Worm (Caenorhabditis elegans) whole organism, L3 larva: ENCODE measurements around the gene best-1.

Source experiments
- ZK546.5 ChIP-seq: sonication (generic microtip); optimal IDR thresholded peaks from 2 replicates; lab custom pipeline; 2017; ENCODE audit warnings: missing biosample characterization, missing genetic modification characterization
- aly-2 ChIP-seq: fragments of 150-350 bp; optimal IDR thresholded peaks from 2 replicates; lab custom pipeline; 2014; ENCODE audit warnings: missing biosample characterization, missing genetic modification characterization
- ama-1 ChIP-seq: fragments of 150-350 bp; optimal IDR thresholded peaks from 2 replicates; lab custom pipeline; 2018
- ceh-28 ChIP-seq: fragments of 150-350 bp; optimal IDR thresholded peaks from 2 replicates; lab custom pipeline; 2014; ENCODE audit warnings: missing biosample characterization, missing genetic modification reagents, missing genetic modification characterization
- ceh-82 ChIP-seq: fragments of 150-350 bp; optimal IDR thresholded peaks from 2 replicates; lab custom pipeline; 2014; ENCODE audit warnings: missing biosample characterization, missing genetic modification characterization
- ceh-9 ChIP-seq: sonication (generic microtip); optimal IDR thresholded peaks from 2 replicates; lab custom pipeline; 2018; ENCODE audit warnings: missing biosample characterization, missing genetic modification characterization
- daf-12 ChIP-seq: fragments of 150-350 bp; optimal IDR thresholded peaks from 2 replicates; lab custom pipeline; 2014; ENCODE audit warnings: missing biosample characterization, missing genetic modification reagents, missing genetic modification characterization
- egl-27 ChIP-seq: sonication (generic microtip); optimal IDR thresholded peaks from 4 replicates; lab custom pipeline; 2017; ENCODE audit warnings: missing biosample characterization, missing genetic modification reagents, missing genetic modification characterization
- egl-5 ChIP-seq: fragments of 150-350 bp; optimal IDR thresholded peaks from 2 replicates; lab custom pipeline; 2017; ENCODE audit warnings: missing biosample characterization, missing genetic modification reagents, missing genetic modification characterization, inconsistent platforms
- elt-1 ChIP-seq: fragments of 150-350 bp; optimal IDR thresholded peaks from 2 replicates; lab custom pipeline; 2014; ENCODE audit warnings: missing biosample characterization, missing genetic modification characterization
- elt-2 ChIP-seq: sonication (generic microtip); optimal IDR thresholded peaks from 2 replicates; lab custom pipeline; 2016; ENCODE audit warnings: missing genetic modification reagents, mild to moderate bottlenecking, missing genetic modification characterization, missing compliant biosample characterization
- elt-3 ChIP-seq, 3 experiments: fragments of 150-350 bp in 1 of 3; sonication (generic microtip) in 2 of 3; optimal IDR thresholded peaks; 2 replicates in 2 of 3; 4 replicates in 1 of 3; lab custom pipeline; 2014 to 2017; ENCODE audit warnings: missing biosample characterization in 3 of 3, missing genetic modification characterization in 3 of 3
- fkh-10 ChIP-seq: sonication (generic microtip); optimal IDR thresholded peaks from 2 replicates; lab custom pipeline; 2017; ENCODE audit warnings: missing biosample characterization, missing genetic modification reagents, missing genetic modification characterization
- fkh-2 ChIP-seq: fragments of 150-350 bp; optimal IDR thresholded peaks from 2 replicates; lab custom pipeline; 2014; ENCODE audit warnings: missing biosample characterization, missing genetic modification reagents, missing genetic modification characterization
- fos-1 ChIP-seq: fragments of 150-350 bp; optimal IDR thresholded peaks from 2 replicates; lab custom pipeline; 2014; ENCODE audit warnings: missing biosample characterization, missing genetic modification characterization
- jun-1 ChIP-seq: fragments of 150-350 bp; optimal IDR thresholded peaks from 2 replicates; lab custom pipeline; 2014; ENCODE audit warnings: missing biosample characterization, missing genetic modification reagents, missing genetic modification characterization
- lin-15B ChIP-seq: fragments of 150-350 bp; optimal IDR thresholded peaks from 2 replicates; lab custom pipeline; 2014; ENCODE audit warnings: missing biosample characterization, missing genetic modification characterization
- lin-39 ChIP-seq: fragments of 150-350 bp; optimal IDR thresholded peaks from 2 replicates; lab custom pipeline; 2018; ENCODE audit warnings: missing biosample characterization, missing genetic modification reagents, missing genetic modification characterization
- lsy-12 ChIP-seq: sonication (generic microtip); optimal IDR thresholded peaks from 2 replicates; lab custom pipeline; 2016; ENCODE audit warnings: mild to moderate bottlenecking, missing genetic modification characterization, missing compliant biosample characterization
- mdl-1 ChIP-seq: fragments of 150-350 bp; optimal IDR thresholded peaks from 2 replicates; lab custom pipeline; 2014; ENCODE audit warnings: missing biosample characterization, missing genetic modification characterization
- mml-1 ChIP-seq: fragments of 150-350 bp; sonication (generic microtip); optimal IDR thresholded peaks from 3 replicates; lab custom pipeline; 2014; ENCODE audit warnings: missing biosample characterization, missing genetic modification characterization
- nhr-11 ChIP-seq: fragments of 150-350 bp; optimal IDR thresholded peaks from 2 replicates; lab custom pipeline; 2014; ENCODE audit warnings: missing biosample characterization, missing genetic modification characterization
- nhr-237 ChIP-seq: fragments of 150-350 bp; optimal IDR thresholded peaks from 2 replicates; lab custom pipeline; 2014; ENCODE audit warnings: missing biosample characterization, missing genetic modification characterization
- nhr-25 ChIP-seq: sonication (generic microtip); optimal IDR thresholded peaks from 2 replicates; lab custom pipeline; 2017; ENCODE audit warnings: missing biosample characterization, missing genetic modification characterization
- nhr-28 ChIP-seq: fragments of 150-350 bp; optimal IDR thresholded peaks from 2 replicates; lab custom pipeline; 2014; ENCODE audit warnings: missing biosample characterization, missing genetic modification characterization
- nhr-43 ChIP-seq: sonication (generic microtip); optimal IDR thresholded peaks from 2 replicates; lab custom pipeline; 2016; ENCODE audit warnings: mild to moderate bottlenecking, missing genetic modification characterization, missing compliant biosample characterization; ENCODE audit not compliant: poor library complexity, severe bottlenecking
- nhr-67 ChIP-seq: fragments of 150-350 bp; optimal IDR thresholded peaks from 2 replicates; lab custom pipeline; 2014; ENCODE audit warnings: missing biosample characterization, missing genetic modification characterization
- nhr-76 ChIP-seq: fragments of 150-350 bp; sonication (generic microtip); optimal IDR thresholded peaks from 5 replicates; lab custom pipeline; 2014; ENCODE audit warnings: missing biosample characterization, missing genetic modification characterization
- nhr-77 ChIP-seq: fragments of 150-350 bp; optimal IDR thresholded peaks from 2 replicates; lab custom pipeline; 2014; ENCODE audit warnings: missing biosample characterization, missing genetic modification characterization
- pha-4 ChIP-seq: fragments of 150-350 bp; optimal IDR thresholded peaks from 2 replicates; lab custom pipeline; 2014; ENCODE audit warnings: missing biosample characterization, missing genetic modification reagents, missing genetic modification characterization
- pqm-1 ChIP-seq: fragments of 150-350 bp; optimal IDR thresholded peaks from 2 replicates; lab custom pipeline; 2017; ENCODE audit warnings: missing biosample characterization, missing genetic modification characterization, inconsistent platforms
- sea-2 ChIP-seq: fragments of 150-350 bp; sonication (generic microtip); optimal IDR thresholded peaks from 4 replicates; lab custom pipeline; 2014; ENCODE audit warnings: missing biosample characterization, missing genetic modification reagents, missing genetic modification characterization
- snpc-4 ChIP-seq: fragments of 150-350 bp; optimal IDR thresholded peaks from 2 replicates; lab custom pipeline; 2014; ENCODE audit warnings: missing biosample characterization, missing genetic modification characterization
- tbx-2 ChIP-seq: sonication (generic microtip); optimal IDR thresholded peaks from 2 replicates; lab custom pipeline; 2016; ENCODE audit warnings: mild to moderate bottlenecking, missing genetic modification characterization, missing compliant biosample characterization
- unc-39 ChIP-seq: sonication (generic microtip); optimal IDR thresholded peaks from 4 replicates; lab custom pipeline; 2017; ENCODE audit warnings: missing biosample characterization, missing genetic modification characterization
- zag-1 ChIP-seq: fragments of 150-350 bp; optimal IDR thresholded peaks from 2 replicates; lab custom pipeline; 2014; ENCODE audit warnings: missing biosample characterization, missing genetic modification characterization
- ztf-4 ChIP-seq: fragments of 150-350 bp; optimal IDR thresholded peaks from 2 replicates; lab custom pipeline; 2014; ENCODE audit warnings: missing biosample characterization, missing genetic modification characterization

The best-1 gene

DNA sequence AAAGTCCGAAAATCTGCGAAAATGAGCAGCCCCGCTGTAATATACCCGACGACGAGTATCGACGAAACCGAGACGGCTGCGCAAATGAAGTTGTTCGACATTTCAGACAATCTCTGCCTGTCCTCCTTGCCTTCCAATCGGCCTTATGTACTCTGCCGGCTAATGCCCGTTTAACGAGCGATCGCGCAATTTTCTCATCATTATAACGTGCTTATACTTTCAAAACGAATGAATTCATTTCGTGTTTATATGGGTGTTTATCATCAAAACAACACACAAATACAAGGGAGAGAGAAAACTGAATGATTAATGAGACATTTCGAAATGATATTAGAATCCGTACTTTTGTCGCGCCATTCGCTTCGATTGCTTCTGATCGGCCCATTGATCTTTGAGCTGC, 18.6 kb downstream of the best-1 start, which contains the start of gene col-132:
TSS of gene col-132 (minus strand) at position 101 of the 400 bp plus-strand sequence.
- TF ChIP-seq ceh-82 (tag; lab: Kevin White, UChicago) = no peak
- no peak for TF ChIP-seq unc-39 (tag; lab: Kevin White, UChicago)
- TF ChIP-seq fkh-2 (tag; lab: Kevin White, UChicago) = no peak
- TF ChIP-seq sea-2 (GFP tag; lab: Kevin White, UChicago) = no peak
- no peak for TF ChIP-seq nhr-77 (tag; lab: Kevin White, UChicago)
- no peak for TF ChIP-seq nhr-25
- TF ChIP-seq pqm-1 (tag; lab: Kevin White, UChicago) = no peak
- no peak for TF ChIP-seq pha-4 (tag; lab: Kevin White, UChicago)
- TF ChIP-seq lin-39 (tag; lab: Kevin White, UChicago) = no peak
- TF ChIP-seq jun-1 (tag; lab: Kevin White, UChicago) = no peak
- no peak for TF ChIP-seq lin-15B (tag; lab: Kevin White, UChicago)
- no peak for TF ChIP-seq fkh-10
- TF ChIP-seq fos-1 = no peak
- no peak for TF ChIP-seq mml-1 (tag; lab: Kevin White, UChicago)
- TF ChIP-seq ztf-4 (tag; lab: Kevin White, UChicago) = no peak
- TF ChIP-seq nhr-28 (tag; lab: Kevin White, UChicago) = no peak

ce11 chrIV:13089671-13090242, 19.8 kb downstream of the best-1 start:
- TF ChIP-seq ceh-28 (tag; lab: Kevin White, UChicago) (no peak), mml-1 (tag; lab: Kevin White, UChicago) (no peak), nhr-77 (tag; lab: Kevin White, UChicago) (no peak), elt-1 (tag; lab: Kevin White, UChicago) (no peak), elt-3 (tag; optimal IDR thresholded peaks at IDR 0.05; lab: Kevin White, UChicago) (no peak), fos-1 (no peak), lin-39 (tag; lab: Kevin White, UChicago) (no peak)

ce11 chrIV:13086705-13087104, 22.9 kb downstream of the best-1 start, which contains the start of gene spin-2:
Gene spin-2 (plus strand): TSS chrIV:13087005.
- no peak for TF ChIP-seq daf-12

- TF ChIP-seq ceh-9 (tag; lab: Kevin White, UChicago) (no peak), pha-4 (tag; lab: Kevin White, UChicago) (peak; percentile 17)
Observed at ce11 chrIV:13085675-13086074, 23.9 kb downstream of the best-1 start.

DNA sequence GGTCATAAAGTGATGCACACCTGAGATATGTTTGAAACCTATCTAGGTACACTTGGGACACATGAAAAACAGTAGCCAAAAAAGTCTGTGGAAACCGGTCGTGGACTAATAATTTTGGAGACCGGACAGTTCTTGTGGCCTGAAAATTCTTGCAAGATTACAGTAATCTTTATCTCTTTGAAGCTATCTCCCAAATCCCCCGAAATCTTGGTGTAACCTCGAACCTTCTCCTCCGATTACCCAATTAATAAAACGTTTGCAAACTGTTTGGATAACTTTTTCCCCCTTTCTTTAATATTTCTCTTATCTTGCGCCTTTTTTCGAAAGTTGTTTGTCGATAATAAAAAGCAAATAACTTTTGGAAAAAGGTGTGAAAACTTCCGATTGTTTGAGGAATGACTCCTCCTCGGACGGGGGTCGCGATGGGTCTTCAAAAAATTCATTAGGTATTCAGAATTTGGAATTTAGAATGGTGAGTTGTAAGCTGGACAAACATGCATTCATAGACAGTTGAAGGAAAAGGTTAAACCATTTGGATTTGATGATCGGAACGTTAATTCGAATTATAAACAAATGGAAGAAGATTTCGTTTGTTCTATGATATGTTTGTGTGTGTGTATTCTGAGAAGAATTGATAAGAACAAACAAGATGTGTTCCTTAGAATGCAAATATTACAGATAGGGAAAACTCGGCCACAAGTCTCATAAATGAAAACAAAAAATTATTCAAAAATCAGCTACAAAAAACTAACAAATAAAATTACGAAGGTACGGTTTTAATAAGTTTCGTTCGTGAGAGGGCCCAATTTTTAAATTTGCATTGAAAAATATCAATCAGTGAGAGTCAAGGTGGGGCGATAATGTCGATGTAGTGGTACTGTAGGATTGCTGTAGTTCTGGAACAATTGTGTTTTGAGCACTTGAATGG, 26.5 kb downstream of the best-1 start:
- TF ChIP-seq mdl-1 (no peak), daf-12 (no peak), aly-2 (tag; lab: Kevin White, UChicago) (no peak), mml-1 (tag; lab: Kevin White, UChicago) (no peak), snpc-4 (tag; lab: Kevin White, UChicago) (no peak), fkh-10 (no peak), nhr-43 (tag; lab: Kevin White, UChicago) (peak; percentile 82), elt-3 (tag; optimal IDR thresholded peaks at IDR 0.05; lab: Kevin White, UChicago) (peak in 1 of 3 experiments; percentile 38), elt-1 (tag; lab: Kevin White, UChicago) (no peak), nhr-77 (tag; lab: Kevin White, UChicago) (no peak), nhr-11 (tag; lab: Kevin White, UChicago) (no peak), ceh-28 (tag; lab: Kevin White, UChicago) (no peak), nhr-67 (tag; lab: Kevin White, UChicago) (no peak), fos-1 (no peak), ceh-9 (tag; lab: Kevin White, UChicago) (no peak), elt-2 (no peak), ZK546.5 (tag; lab: Kevin White, UChicago) (no peak), ztf-4 (tag; lab: Kevin White, UChicago) (peak; percentile 55), tbx-2 (tag; lab: Kevin White, UChicago) (no peak), zag-1 (tag; lab: Kevin White, UChicago) (no peak), pha-4 (tag; lab: Kevin White, UChicago) (peak; percentile 24), jun-1 (tag; lab: Kevin White, UChicago) (no peak), nhr-237 (tag; lab: Kevin White, UChicago) (no peak), nhr-76 (tag; lab: Kevin White, UChicago) (no peak), ceh-82 (tag; lab: Kevin White, UChicago) (no peak), sea-2 (GFP tag; lab: Kevin White, UChicago) (no peak), nhr-25 (peak; percentile 3), nhr-28 (tag; lab: Kevin White, UChicago) (no peak), ama-1 (lab: Kevin White, UChicago) (peak; percentile 86), egl-5 (tag; lab: Kevin White, UChicago) (no peak), lsy-12 (tag; lab: Kevin White, UChicago) (peak; percentile 45), egl-27 (no peak), fkh-2 (tag; lab: Kevin White, UChicago) (no peak)
